Fruit fly (Drosophila melanogaster) S2 (cell line): ENCODE results near the gene opm.

Experiments
- CG8478 ChIP-seq: fragments of >200 bp; optimal IDR thresholded peaks from 2 replicates; lab custom pipeline; 2018
- CTCF ChIP-seq, 2 experiments: fragments of >200 bp; optimal IDR thresholded peaks; 2 replicates each; lab custom pipeline; 2018

DNA sequence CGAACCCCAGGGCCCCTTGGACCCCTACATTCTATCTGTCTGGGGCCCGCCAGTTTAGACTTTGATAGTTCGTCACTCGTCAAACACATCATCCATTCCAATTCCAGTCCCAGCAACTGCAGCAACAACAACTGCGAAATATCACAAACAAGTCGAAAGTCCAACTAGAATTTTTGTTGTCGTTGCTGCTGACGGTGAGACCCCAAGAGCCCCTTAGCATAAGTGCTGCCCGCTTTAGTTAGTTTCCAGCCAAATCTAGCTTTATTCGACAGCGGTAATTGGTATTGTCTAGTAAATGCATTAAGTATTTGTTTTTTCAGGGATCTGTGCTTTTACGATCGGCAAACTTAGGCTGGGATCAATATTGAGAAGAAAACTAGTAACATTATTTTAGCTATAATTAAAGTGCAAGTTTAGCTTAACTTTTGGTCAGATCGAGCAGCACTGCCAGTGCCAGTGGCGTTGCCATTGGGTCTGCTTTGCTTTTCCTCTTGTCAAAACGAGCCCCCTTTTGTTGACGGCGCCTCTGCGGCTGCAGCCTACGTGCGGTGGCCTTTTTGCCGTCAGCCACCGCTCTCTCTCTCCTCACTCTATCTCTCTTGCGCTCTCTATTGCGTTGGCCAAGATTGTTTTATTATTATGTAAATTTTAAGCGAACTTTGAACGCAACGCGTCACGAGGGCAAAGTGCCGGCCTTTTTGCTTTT lies 8.6 kb upstream of the opm start:
- TF ChIP-seq CTCF (optimal IDR thresholded peaks at IDR 0.05; lab: Kevin White, UChicago) (no peak), CG8478 (lab: Kevin White, UChicago) (no peak)
